Worm (Caenorhabditis elegans): ENCODE measurements around the gene Y54G11A.9.

ce11 chrII:14374594-14374993 lies 28.4 kb upstream of the Y54G11A.9 start:
- TF ChIP-seq elt-1 (tag; optimal IDR thresholded peaks at IDR 0.05; ENCODE audit: borderline replicate concordance, insufficient read depth) (no peak), lsy-2 (tag; optimal IDR thresholded peaks at IDR 0.05) (no peak), sptf-1 (tag; optimal IDR thresholded peaks at IDR 0.05) (no peak), lin-13 (tag; optimal IDR thresholded peaks at IDR 0.05) (no peak), ceh-43 (GFP tag; optimal IDR thresholded peaks at IDR 0.05) (no peak), blmp-1 (tag; optimal IDR thresholded peaks at IDR 0.05) (no peak), snpc-4 (tag; optimal IDR thresholded peaks at IDR 0.05) (no peak)

Measured in whole organism, mixed stage, embryonic.